Fruit fly (Drosophila melanogaster): ENCODE measurements around the gene TTLL3A.

The TTLL3A gene

dm6 chr2L:6787029-6787972 lies 47.3 kb upstream of the TTLL3A start (continued):
- TF ChIP-seq org-1 (GFP tag; optimal IDR thresholded peaks at IDR 0.05) (peak; percentile 97), Ada2b (GFP tag; IDR thresholded peaks at IDR 0.05) (peak; percentile 83), CG4404 (GFP tag; IDR thresholded peaks at IDR 0.05) (peak; percentile 86), CG8944 (GFP tag; optimal IDR thresholded peaks at IDR 0.05) (peak; percentile 96), CG5180 (GFP tag; optimal IDR thresholded peaks at IDR 0.05) (peak; percentile 88), Hr51 (GFP tag; optimal IDR thresholded peaks at IDR 0.05) (peak; percentile 95 to 96), CG11695 (GFP tag; IDR thresholded peaks at IDR 0.05) (peak; percentile 93), CG9609 (GFP tag; optimal IDR thresholded peaks at IDR 0.05) (peak; percentile 97), fd102C (GFP tag; optimal IDR thresholded peaks at IDR 0.05) (no peak), CG7786 (GFP tag; optimal IDR thresholded peaks at IDR 0.05) (peak; percentile 97), CG4617 (GFP tag; optimal IDR thresholded peaks at IDR 0.05; ENCODE audit: borderline replicate concordance) (peak; percentile 74), cwo (GFP tag; optimal IDR thresholded peaks at IDR 0.05) (peak; percentile 96), CG15479 (GFP tag; optimal IDR thresholded peaks at IDR 0.05) (no peak), BEAF-32 (GFP tag; optimal IDR thresholded peaks at IDR 0.05) (peak; percentile 18), gsb (GFP tag; IDR thresholded peaks at IDR 0.05) (peak; percentile 83), ftz-f1 (GFP tag; optimal IDR thresholded peaks at IDR 0.05) (peak; percentile 4), onecut (GFP tag; IDR thresholded peaks at IDR 0.05) (peak; percentile 68), CG3995 (GFP tag; optimal IDR thresholded peaks at IDR 0.05) (peak; percentile 79), Lim3 (GFP tag; IDR thresholded peaks at IDR 0.05) (peak; percentile 69; the same call in 1 of the 2 replicates), CG4360 (GFP tag; IDR thresholded peaks at IDR 0.05) (peak; percentile 41; the same call in 1 of the 2 replicates), CG17829 (tag; optimal IDR thresholded peaks at IDR 0.05) (peak; percentile 94), schlank (tag; optimal IDR thresholded peaks at IDR 0.05) (peak; percentile 81), Atf6 (GFP tag; IDR thresholded peaks at IDR 0.05) (peak; percentile 90), jing (GFP tag; optimal IDR thresholded peaks at IDR 0.05) (peak; percentile 93), cad (GFP tag; optimal IDR thresholded peaks at IDR 0.05) (no peak), CG13624 (GFP tag; optimal IDR thresholded peaks at IDR 0.05) (peak; percentile 97), rib (GFP tag; IDR thresholded peaks at IDR 0.05) (peak; percentile 62), CG5245 (GFP tag; optimal IDR thresholded peaks at IDR 0.05) (peak; percentile 83), tap (tag; optimal IDR thresholded peaks at IDR 0.05) (peak; percentile 91), Nf-YA (GFP tag; IDR thresholded peaks at IDR 0.05) (peak; percentile 56), CG15269 (tag; optimal IDR thresholded peaks at IDR 0.05) (peak; percentile 95), CG13296 (GFP tag; optimal IDR thresholded peaks at IDR 0.05) (peak; percentile 93), chinmo (GFP tag; IDR thresholded peaks at IDR 0.05; ENCODE audit: partially characterized antibody) (peak; percentile 94), Aef1 (GFP tag; IDR thresholded peaks at IDR 0.05) (peak; percentile 85), CG1024 (GFP tag; IDR thresholded peaks at IDR 0.05) (peak; percentile 59), sens-2 (GFP tag; IDR thresholded peaks at IDR 0.05) (peak; percentile 26), Hr39 (optimal IDR thresholded peaks at IDR 0.05) (no peak), Atf3 (GFP tag; optimal IDR thresholded peaks at IDR 0.05) (peak; percentile 95), YL-1 (GFP tag; optimal IDR thresholded peaks at IDR 0.05) (peak; percentile 79), CG4282 (GFP tag; optimal IDR thresholded peaks at IDR 0.05) (peak; percentile 89), gfzf (GFP tag; optimal IDR thresholded peaks at IDR 0.05) (peak; percentile 25), sqz (GFP tag; optimal IDR thresholded peaks at IDR 0.05) (peak; percentile 88), CG7987 (GFP tag; optimal IDR thresholded peaks at IDR 0.05) (peak; percentile 81), Fer3 (tag; optimal IDR thresholded peaks at IDR 0.05) (peak; percentile 88), CG9932 (GFP tag; IDR thresholded peaks at IDR 0.05) (peak; percentile 84), NC2β (GFP tag; optimal IDR thresholded peaks at IDR 0.05) (peak; percentile 89), Scr (GFP tag; IDR thresholded peaks at IDR 0.05; ENCODE audit: partially characterized antibody) (no peak; the same call in 1 of the 2 replicates), jigr1 (GFP tag; IDR thresholded peaks at IDR 0.05) (peak; percentile 89), bcd (GFP tag; optimal IDR thresholded peaks at IDR 0.05) (peak; percentile 97)
